Worm (Caenorhabditis elegans): ENCODE measurements around the gene F54C9.9.
A peak's percentile ranks its signal among the peaks of the same experiment; 100 is the strongest.

Gene F54C9.9

ce11 chrII:8585921-8586320 is 8.1 kb downstream of the F54C9.9 start:
- TF ChIP-seq unc-62 (GFP tag; optimal IDR thresholded peaks at IDR 0.05) (no peak), ceh-82 (tag; optimal IDR thresholded peaks at IDR 0.05) (no peak), sptf-1 (tag; optimal IDR thresholded peaks at IDR 0.05) (no peak), lir-3 (tag; optimal IDR thresholded peaks at IDR 0.05; ENCODE audit: poor library complexity) (no peak), mab-9 (GFP tag; IDR thresholded peaks at IDR 0.05) (no peak), mep-1 (tag; optimal IDR thresholded peaks at IDR 0.05) (no peak), swsn-7 (tag; optimal IDR thresholded peaks at IDR 0.05) (no peak), aly-2 (tag; optimal IDR thresholded peaks at IDR 0.05) (no peak), unc-98 (GFP tag; IDR thresholded peaks at IDR 0.05) (no peak), nhr-11 (tag; optimal IDR thresholded peaks at IDR 0.05) (no peak), nhr-76 (tag; optimal IDR thresholded peaks at IDR 0.05) (no peak), vab-15 (tag; optimal IDR thresholded peaks at IDR 0.05) (no peak), zag-1 (tag; optimal IDR thresholded peaks at IDR 0.05) (no peak), nhr-85 (tag) (no peak), snu-23 (GFP tag; optimal IDR thresholded peaks at IDR 0.05) (no peak), tbx-2 (tag; optimal IDR thresholded peaks at IDR 0.05) (no peak), fkh-8 (tag; optimal IDR thresholded peaks at IDR 0.05) (no peak), sup-37 (GFP tag; optimal IDR thresholded peaks at IDR 0.05) (no peak), ceh-88 (GFP tag; IDR thresholded peaks at IDR 0.05) (no peak)

ce11 chrII:8587660-8588230 is 9.9 kb downstream of the F54C9.9 start:
- TF ChIP-seq sptf-1 (tag; optimal IDR thresholded peaks at IDR 0.05) = no peak
- no peak for TF ChIP-seq dsc-1 (tag; optimal IDR thresholded peaks at IDR 0.05)
- TF ChIP-seq nhr-90 (tag; optimal IDR thresholded peaks at IDR 0.05; ENCODE audit: poor library complexity) = no peak
- no peak for TF ChIP-seq lin-15B (tag; optimal IDR thresholded peaks at IDR 0.05)
- peak; percentile 73 for TF ChIP-seq lin-14 (GFP tag; optimal IDR thresholded peaks at IDR 0.05)
- no peak for TF ChIP-seq nhr-77 (tag; optimal IDR thresholded peaks at IDR 0.05)
- TF ChIP-seq pag-3 (tag; optimal IDR thresholded peaks at IDR 0.05; ENCODE audit: borderline replicate concordance, insufficient read depth) = no peak
- TF ChIP-seq fkh-10 (GFP tag; optimal IDR thresholded peaks at IDR 0.05) = peak; percentile 14
- no peak for TF ChIP-seq jun-1 (tag; optimal IDR thresholded peaks at IDR 0.05)
- no peak for TF ChIP-seq unc-130 (tag; optimal IDR thresholded peaks at IDR 0.05)
- no peak for TF ChIP-seq ama-1 (optimal IDR thresholded peaks at IDR 0.05)
- peak; percentile 14 for TF ChIP-seq blmp-1 (tag; optimal IDR thresholded peaks at IDR 0.05)
- TF ChIP-seq nhr-71 (tag; optimal IDR thresholded peaks at IDR 0.05) = peak; percentile 39
- peak; percentile 39 for TF ChIP-seq tbx-2 (tag; optimal IDR thresholded peaks at IDR 0.05)

- peak in 1 of 2 experiments; percentile 42 for TF ChIP-seq ztf-11 (tag; optimal IDR thresholded peaks at IDR 0.05)
- no peak for TF ChIP-seq sox-4 (tag; optimal IDR thresholded peaks at IDR 0.05)
- no peak for TF ChIP-seq mdl-1 (tag; optimal IDR thresholded peaks at IDR 0.05)
- TF ChIP-seq lin-14 (GFP tag; optimal IDR thresholded peaks at IDR 0.05) = peak; percentile 28
- no peak for TF ChIP-seq nhr-20 (tag; optimal IDR thresholded peaks at IDR 0.05)
- no peak for TF ChIP-seq xbp-1 (tag; optimal IDR thresholded peaks at IDR 0.05)
- no peak for TF ChIP-seq nhr-11 (tag; optimal IDR thresholded peaks at IDR 0.05)
- peak; percentile 35 for TF ChIP-seq zag-1 (tag; optimal IDR thresholded peaks at IDR 0.05)
- no peak for TF ChIP-seq ets-5 (GFP tag; IDR thresholded peaks at IDR 0.05)
- no peak for TF ChIP-seq mep-1 (tag; optimal IDR thresholded peaks at IDR 0.05)
- no peak for TF ChIP-seq skn-1 (tag; optimal IDR thresholded peaks at IDR 0.05)
- no peak for TF ChIP-seq aha-1 (tag; optimal IDR thresholded peaks at IDR 0.05)
Measured at ce11 chrII:8588442-8588841, 10.6 kb downstream of the F54C9.9 start.

ce11 chrII:8589227-8589626 is 11.4 kb downstream of the F54C9.9 start:
- TF ChIP-seq zag-1 (tag; optimal IDR thresholded peaks at IDR 0.05) = peak; percentile 52
- peak; percentile 57 for TF ChIP-seq nhr-71 (tag; optimal IDR thresholded peaks at IDR 0.05)
- no peak for TF ChIP-seq ztf-11 (tag; optimal IDR thresholded peaks at IDR 0.05)
- peak in 1 of 2 experiments; percentile 16 for TF ChIP-seq lsy-2 (tag; optimal IDR thresholded peaks at IDR 0.05)
- no peak for TF ChIP-seq vab-15 (tag; optimal IDR thresholded peaks at IDR 0.05)
- no peak for TF ChIP-seq mab-9 (GFP tag; IDR thresholded peaks at IDR 0.05)
- TF ChIP-seq isw-1 (GFP tag; IDR thresholded peaks at IDR 0.05) = no peak
- TF ChIP-seq lin-14 (GFP tag; optimal IDR thresholded peaks at IDR 0.05) = peak; percentile 88
- TF ChIP-seq ceh-63 (GFP tag; optimal IDR thresholded peaks at IDR 0.05) = no peak
- peak; percentile 72 for TF ChIP-seq dsc-1 (tag; optimal IDR thresholded peaks at IDR 0.05)
- no peak for TF ChIP-seq unc-98 (GFP tag; IDR thresholded peaks at IDR 0.05)
- TF ChIP-seq ceh-8 (GFP tag; optimal IDR thresholded peaks at IDR 0.05) = peak; percentile 77
- TF ChIP-seq ceh-88 (GFP tag; IDR thresholded peaks at IDR 0.05) = no peak
- peak; percentile 51 for TF ChIP-seq ces-1 (GFP tag; optimal IDR thresholded peaks at IDR 0.05)
- no peak for TF ChIP-seq nhr-77 (tag; optimal IDR thresholded peaks at IDR 0.05)
- TF ChIP-seq zip-4 (GFP tag; optimal IDR thresholded peaks at IDR 0.05) = no peak
- no peak for TF ChIP-seq blmp-1 (tag; optimal IDR thresholded peaks at IDR 0.05)
- TF ChIP-seq C04F5.9 (tag; optimal IDR thresholded peaks at IDR 0.05) = no peak
- TF ChIP-seq dpl-1 (GFP tag; optimal IDR thresholded peaks at IDR 0.05) = no peak

All from whole organism, L1 larva.